Worm (Caenorhabditis elegans) whole organism, L4 larva: Measurements from ENCODE around the gene vdac-1.

Experiments used
- D1046.2 ChIP-seq: fragments of 200-800 bp; sonication (Bioruptor generic); IDR thresholded peaks from 2 replicates; pipeline ENCODE4 v1.3.6; 2022; ENCODE audit warnings: missing genetic modification characterization, missing compliant biosample characterization
- F10B5.3 ChIP-seq: sonication (generic microtip); optimal IDR thresholded peaks from 2 replicates; lab custom pipeline; 2016; ENCODE audit warnings: mild to moderate bottlenecking, missing genetic modification characterization, missing compliant biosample characterization
- F49E8.2 ChIP-seq: sonication (generic microtip); optimal IDR thresholded peaks from 2 replicates; lab custom pipeline; 2016; ENCODE audit warnings: missing compliant biosample characterization, mild to moderate bottlenecking, missing genetic modification characterization, borderline replicate concordance
- Y75B8A.6 ChIP-seq: fragments of 200-800 bp; sonication (Bioruptor generic); IDR thresholded peaks from 2 replicates; pipeline ENCODE4 v1.3.6; 2022; ENCODE audit warnings: missing genetic modification reagents, missing genetic modification characterization, missing compliant biosample characterization
- aly-2 ChIP-seq: sonication (generic microtip); optimal IDR thresholded peaks from 2 replicates; lab custom pipeline; 2018; ENCODE audit warnings: missing biosample characterization, missing genetic modification characterization
- ama-1 ChIP-seq: fragments of 150-350 bp; optimal IDR thresholded peaks from 2 replicates; lab custom pipeline; 2014; ENCODE audit warnings: inconsistent platforms, mixed read lengths
- attf-4 ChIP-seq: sonication (generic microtip); optimal IDR thresholded peaks from 3 replicates; lab custom pipeline; 2017; ENCODE audit warnings: missing biosample characterization, missing genetic modification characterization
- ceh-20 ChIP-seq: fragments of 200-800 bp; sonication (Bioruptor generic); IDR thresholded peaks from 2 replicates; pipeline ENCODE4 v1.3.6; 2022; ENCODE audit warnings: missing genetic modification reagents, missing genetic modification characterization, missing compliant biosample characterization
- ceh-28 ChIP-seq: fragments of 150-350 bp; optimal IDR thresholded peaks from 2 replicates; lab custom pipeline; 2014; ENCODE audit warnings: missing biosample characterization, missing genetic modification reagents, missing genetic modification characterization
- ceh-32 ChIP-seq: sonication (generic microtip); optimal IDR thresholded peaks from 2 replicates; lab custom pipeline; 2016; ENCODE audit warnings: mild to moderate bottlenecking, missing genetic modification characterization, missing compliant biosample characterization; ENCODE audit not compliant: poor library complexity
- ceh-62 ChIP-seq: sonication (generic microtip); optimal IDR thresholded peaks from 2 replicates; lab custom pipeline; 2017; ENCODE audit warnings: missing biosample characterization, missing genetic modification characterization
- ces-1 ChIP-seq: fragments of 150-350 bp; sonication (generic microtip); optimal IDR thresholded peaks from 4 replicates; lab custom pipeline; 2014; ENCODE audit warnings: missing biosample characterization, missing genetic modification reagents, missing genetic modification characterization
- ctbp-1 ChIP-seq: fragments of 200-800 bp; sonication (Bioruptor generic); IDR thresholded peaks from 2 replicates; pipeline ENCODE4 v1.3.6; 2022; ENCODE audit warnings: missing genetic modification reagents, missing genetic modification characterization, missing compliant biosample characterization
- daf-12 ChIP-seq: fragments of 150-350 bp; optimal IDR thresholded peaks from 2 replicates; lab custom pipeline; 2014; ENCODE audit warnings: missing biosample characterization, missing genetic modification reagents, missing genetic modification characterization
- daf-19 ChIP-seq: fragments of 200-800 bp; sonication (Bioruptor generic); conservative IDR thresholded peaks from 2 replicates; pipeline ENCODE4 v1.3.6; 2022; ENCODE audit warnings: missing genetic modification characterization, missing compliant biosample characterization
- daf-8 ChIP-seq: fragments of 200-800 bp; sonication (Bioruptor generic); IDR thresholded peaks from 2 replicates; pipeline ENCODE4 v1.3.6; 2022; ENCODE audit warnings: missing genetic modification characterization, missing compliant biosample characterization
- dmd-9 ChIP-seq: fragments of 200-800 bp; sonication (Bioruptor generic); IDR thresholded peaks from 2 replicates; pipeline ENCODE4 v1.3.6; 2022; ENCODE audit warnings: missing genetic modification reagents, missing genetic modification characterization, missing compliant biosample characterization
- dpl-1 ChIP-seq: fragments of 150-350 bp; optimal IDR thresholded peaks from 2 replicates; lab custom pipeline; 2014; ENCODE audit warnings: missing biosample characterization, missing genetic modification reagents, missing genetic modification characterization
- egl-27 ChIP-seq: sonication (generic microtip); optimal IDR thresholded peaks from 3 replicates; lab custom pipeline; 2017; ENCODE audit warnings: missing biosample characterization, missing genetic modification reagents, missing genetic modification characterization
- egl-43 ChIP-seq: fragments of 200-800 bp; sonication (Bioruptor generic); IDR thresholded peaks from 2 replicates; pipeline ENCODE4 v1.3.6; 2022; ENCODE audit warnings: missing genetic modification reagents, missing genetic modification characterization, missing compliant biosample characterization
- fos-1 ChIP-seq: fragments of 150-350 bp; optimal IDR thresholded peaks from 2 replicates; lab custom pipeline; 2014; ENCODE audit warnings: missing biosample characterization, missing genetic modification characterization
- hif-1 ChIP-seq, 2 experiments: sonication (generic microtip); optimal IDR thresholded peaks; 2 replicates each; lab custom pipeline; 2016 to 2017; ENCODE audit warnings: missing compliant biosample characterization in 2 of 2, missing genetic modification characterization in 2 of 2, missing genetic modification reagents in 2 of 2, missing genotype in 2 of 2, mild to moderate bottlenecking in 1 of 2
- hlh-30 ChIP-seq: sonication (generic microtip); optimal IDR thresholded peaks from 2 replicates; lab custom pipeline; 2017; ENCODE audit warnings: antibody characterized with exemption, mild to moderate bottlenecking, missing genetic modification characterization, missing compliant biosample characterization; ENCODE audit not compliant: insufficient read depth
- jun-1 ChIP-seq: fragments of 150-350 bp; optimal IDR thresholded peaks from 2 replicates; lab custom pipeline; 2014; ENCODE audit warnings: missing biosample characterization, missing genetic modification reagents, missing genetic modification characterization
- lim-7 ChIP-seq: fragments of 200-800 bp; sonication (Bioruptor generic); IDR thresholded peaks from 2 replicates; pipeline ENCODE4 v1.3.6; 2022; ENCODE audit warnings: missing genetic modification characterization, missing compliant biosample characterization
- lin-13 ChIP-seq: fragments of 150-350 bp; optimal IDR thresholded peaks from 2 replicates; lab custom pipeline; 2014; ENCODE audit warnings: missing biosample characterization, missing genetic modification reagents, missing genetic modification characterization
- lin-15B ChIP-seq: fragments of 150-350 bp; sonication (generic microtip); optimal IDR thresholded peaks from 3 replicates; lab custom pipeline; 2014; ENCODE audit warnings: missing biosample characterization, missing genetic modification characterization
- lin-29 ChIP-seq: fragments of 200-800 bp; sonication (Bioruptor generic); IDR thresholded peaks from 2 replicates; pipeline ENCODE4 v1.3.6; 2022; ENCODE audit warnings: missing genetic modification reagents, missing genetic modification characterization, missing compliant biosample characterization
- mdl-1 ChIP-seq, 2 experiments: fragments of 150-350 bp in 1 of 2; sonication (generic microtip) in 1 of 2; optimal IDR thresholded peaks; 2 replicates each; lab custom pipeline; 2014 to 2017; ENCODE audit warnings: missing biosample characterization in 2 of 2, missing genetic modification characterization in 2 of 2
- mdt-29 ChIP-seq: fragments of 200-800 bp; sonication (Bioruptor generic); IDR thresholded peaks from 2 replicates; pipeline ENCODE4 v1.3.6; 2022; ENCODE audit warnings: missing genetic modification reagents, missing genetic modification characterization, missing compliant biosample characterization
- nhr-102 ChIP-seq: sonication (generic microtip); optimal IDR thresholded peaks from 2 replicates; lab custom pipeline; 2016; ENCODE audit warnings: mild to moderate bottlenecking, missing genetic modification characterization, moderate library complexity, missing compliant biosample characterization
- nhr-11 ChIP-seq: fragments of 150-350 bp; optimal IDR thresholded peaks from 2 replicates; lab custom pipeline; 2014; ENCODE audit warnings: missing biosample characterization, missing genetic modification characterization
- nhr-42 ChIP-seq: fragments of 200-800 bp; sonication (Bioruptor generic); IDR thresholded peaks from 2 replicates; pipeline ENCODE4 v1.3.6; 2022; ENCODE audit warnings: missing genetic modification characterization, missing compliant biosample characterization
- nhr-6 ChIP-seq: fragments of 150-350 bp; optimal IDR thresholded peaks from 2 replicates; lab custom pipeline; 2014; ENCODE audit warnings: missing biosample characterization, missing genetic modification characterization
- nhr-77 ChIP-seq: fragments of 150-350 bp; optimal IDR thresholded peaks from 2 replicates; lab custom pipeline; 2014; ENCODE audit warnings: missing biosample characterization, missing genetic modification characterization
- pha-4 ChIP-seq, 2 experiments: fragments of 150-350 bp in 1 of 2; fragments of 200-800 bp in 1 of 2; sonication (Bioruptor generic) in 1 of 2; IDR thresholded peaks in 1 of 2; optimal IDR thresholded peaks in 1 of 2; 2 replicates each; pipeline versions ENCODE4 v1.3.6 to Lab custom; 2014 to 2022; ENCODE audit warnings: missing genetic modification characterization in 2 of 2, missing genetic modification reagents in 2 of 2, missing biosample characterization in 1 of 2, missing compliant biosample characterization in 1 of 2
- php-3 ChIP-seq: fragments of 200-800 bp; sonication (Bioruptor generic); IDR thresholded peaks from 2 replicates; pipeline ENCODE4 v1.3.6; 2022; ENCODE audit warnings: missing genetic modification reagents, missing genetic modification characterization, missing compliant biosample characterization
- rbr-2 ChIP-seq: sonication (generic microtip); optimal IDR thresholded peaks from 2 replicates; lab custom pipeline; 2016; ENCODE audit warnings: missing genotype, missing genetic modification characterization, missing compliant biosample characterization
- set-16 ChIP-seq: fragments of 200-800 bp; sonication (Bioruptor generic); IDR thresholded peaks from 2 replicates; pipeline ENCODE4 v1.3.6; 2022; ENCODE audit warnings: missing genetic modification reagents, missing genetic modification characterization, missing compliant biosample characterization
- skn-1 ChIP-seq: fragments of 150-350 bp; optimal IDR thresholded peaks from 2 replicates; lab custom pipeline; 2014; ENCODE audit warnings: missing biosample characterization, missing genetic modification characterization
- snpc-1.2 ChIP-seq: fragments of 200-800 bp; sonication (Bioruptor generic); IDR thresholded peaks from 2 replicates; pipeline ENCODE4 v1.3.6; 2022; ENCODE audit warnings: missing genetic modification reagents, missing genetic modification characterization, missing compliant biosample characterization
- snpc-4 ChIP-seq: fragments of 150-350 bp; optimal IDR thresholded peaks from 2 replicates; lab custom pipeline; 2014; ENCODE audit warnings: missing biosample characterization, missing genetic modification characterization
- tag-97 ChIP-seq: fragments of 200-800 bp; sonication (Bioruptor generic); IDR thresholded peaks from 2 replicates; pipeline ENCODE4 v1.3.6; 2022; ENCODE audit warnings: missing genetic modification characterization, missing compliant biosample characterization
- tra-1 ChIP-seq: fragments of 200-800 bp; sonication (Bioruptor generic); IDR thresholded peaks from 2 replicates; pipeline ENCODE4 v1.3.6; 2022; ENCODE audit warnings: missing genetic modification reagents, missing genetic modification characterization, missing compliant biosample characterization
- unc-130 ChIP-seq: sonication (generic microtip); optimal IDR thresholded peaks from 2 replicates; lab custom pipeline; 2016; ENCODE audit warnings: missing genetic modification reagents, missing genetic modification characterization, missing compliant biosample characterization
- unc-39 ChIP-seq: sonication (generic microtip); optimal IDR thresholded peaks from 2 replicates; lab custom pipeline; 2017; ENCODE audit warnings: missing biosample characterization, missing genetic modification characterization
- unc-62 ChIP-seq, 3 experiments: fragments of 150-350 bp in 1 of 3; sonication (generic microtip); optimal IDR thresholded peaks in 2 of 3; peaks in 1 of 3; 1 replicate in 1 of 3; 2 replicates in 2 of 3; lab custom pipeline; 2014 to 2017; ENCODE audit warnings: missing biosample characterization in 3 of 3, missing genetic modification characterization in 3 of 3, missing genetic modification reagents in 3 of 3, missing genotype in 1 of 3
- zag-1 ChIP-seq: fragments of 150-350 bp; optimal IDR thresholded peaks from 2 replicates; lab custom pipeline; 2014; ENCODE audit warnings: missing biosample characterization, missing genetic modification characterization
- zip-11 ChIP-seq: fragments of 200-800 bp; sonication (Bioruptor generic); IDR thresholded peaks from 2 replicates; pipeline ENCODE4 v1.3.6; 2022; ENCODE audit warnings: missing genetic modification characterization, missing compliant biosample characterization
- ztf-11 ChIP-seq: fragments of 150-350 bp; optimal IDR thresholded peaks from 2 replicates; lab custom pipeline; 2014; ENCODE audit warnings: missing biosample characterization, missing genetic modification characterization

The vdac-1 gene

DNA sequence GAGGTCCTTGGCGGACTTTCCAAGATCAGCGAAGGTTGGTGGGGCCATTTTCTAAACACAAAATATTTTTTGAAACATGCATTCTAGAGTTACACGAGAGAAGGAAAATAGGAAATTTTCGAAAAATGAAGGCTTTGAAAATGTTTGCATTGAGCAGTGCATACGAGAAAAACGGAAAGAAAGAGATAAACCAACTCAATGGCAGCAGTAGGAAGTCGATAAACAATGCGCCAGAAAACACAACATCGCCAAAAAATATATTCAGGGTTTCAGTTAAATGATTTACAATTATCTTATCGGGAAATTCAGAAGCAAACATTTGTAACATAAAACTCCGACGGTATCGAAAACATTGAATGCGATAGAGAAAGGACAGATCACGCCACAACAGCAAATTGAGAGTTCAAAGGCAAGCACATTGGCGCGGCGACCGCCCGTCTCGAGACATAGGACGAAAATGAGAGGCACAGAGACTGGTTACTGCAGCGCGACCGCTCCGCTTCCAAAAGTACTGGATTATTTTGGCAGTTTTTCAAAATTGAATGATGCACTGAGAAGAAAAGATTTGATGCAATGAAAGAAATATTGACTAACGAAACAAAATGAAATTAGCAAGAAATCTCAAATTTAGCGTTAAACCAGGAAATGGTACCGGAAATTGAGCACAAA, at the start of gene vdac-1, which contains the start of gene R05G6.5:
Gene vdac-1, minus strand, starts transcription at position 51 of the 669 bp plus-strand sequence.
Gene R05G6.5, plus strand, starts transcription at position 527 of the 669 bp plus-strand sequence.
- TF ChIP-seq lin-13 (GFP tag; lab: Kevin White, UChicago) (peak; percentile 72), pha-4 (GFP tag; IDR thresholded peaks at IDR 0.05; lab: Robert Waterston, UW) (peak; percentile 77), pha-4 (tag; optimal IDR thresholded peaks at IDR 0.05; lab: Kevin White, UChicago) (peak; percentile 38), ceh-20 (GFP tag; lab: Robert Waterston, UW) (peak; percentile 84), F49E8.2 (tag; lab: Kevin White, UChicago) (no peak), daf-19 (GFP tag; lab: Robert Waterston, UW) (no peak), zip-11 (GFP tag; lab: Robert Waterston, UW) (no peak), ceh-28 (tag; lab: Kevin White, UChicago) (no peak), ceh-62 (tag; lab: Kevin White, UChicago) (no peak), unc-62 (GFP tag; optimal IDR thresholded peaks at IDR 0.05 in 1 of 2; lab: Kevin White, UChicago) (no peak), unc-62 (tag; optimal IDR thresholded peaks at IDR 0.05; lab: Kevin White, UChicago) (no peak), D1046.2 (GFP tag; lab: Robert Waterston, UW) (no peak), hif-1 (tag; optimal IDR thresholded peaks at IDR 0.05; lab: Kevin White, UChicago) (peak; percentile 3 to 63), ceh-32 (tag; lab: Kevin White, UChicago) (no peak), snpc-1.2 (GFP tag; lab: Robert Waterston, UW) (no peak), lim-7 (peak; percentile 13; the same call in 1 of the 2 replicates), hlh-30 (tag; lab: Kevin White, UChicago) (peak; percentile 92), Y75B8A.6 (GFP tag; lab: Robert Waterston, UW) (0 out of 2 replicates have a peak, but pooled peaks have one; percentile 18), unc-39 (tag; lab: Kevin White, UChicago) (no peak), egl-27 (no peak), skn-1 (tag; lab: Kevin White, UChicago) (no peak), ces-1 (no peak), dmd-9 (GFP tag; lab: Robert Waterston, UW) (no peak), attf-4 (tag; lab: Kevin White, UChicago) (no peak), egl-43 (no peak), daf-8 (GFP tag; lab: Robert Waterston, UW) (no peak), jun-1 (tag; lab: Kevin White, UChicago) (no peak), aly-2 (tag; lab: Kevin White, UChicago) (no peak), fos-1 (tag; lab: Kevin White, UChicago) (no peak), set-16 (GFP tag; lab: Robert Waterston, UW) (no peak), dpl-1 (GFP tag; lab: Kevin White, UChicago) (peak; percentile 89), nhr-102 (tag; lab: Kevin White, UChicago) (peak; percentile 60), nhr-42 (GFP tag; lab: Robert Waterston, UW) (peak; percentile 71; the same call in 1 of the 2 replicates), tra-1 (GFP tag; lab: Robert Waterston, UW) (0 out of 2 replicates have a peak, but pooled peaks have one; percentile 49), nhr-77 (tag; lab: Kevin White, UChicago) (peak; percentile 90), unc-130 (GFP tag; lab: Kevin White, UChicago) (no peak), nhr-6 (tag; lab: Kevin White, UChicago) (peak; percentile 89), F10B5.3 (tag; lab: Kevin White, UChicago) (no peak), ztf-11 (tag; lab: Kevin White, UChicago) (no peak), rbr-2 (tag; lab: Kevin White, UChicago) (peak; percentile 72), lin-15B (tag; lab: Kevin White, UChicago) (no peak), mdl-1 (tag; optimal IDR thresholded peaks at IDR 0.05; lab: Kevin White, UChicago) (peak in 1 of 2 experiments; percentile 78), tag-97 (no peak), lin-29 (GFP tag; lab: Robert Waterston, UW) (0 out of 2 replicates have a peak, but pooled peaks have one; percentile 22), zag-1 (tag; lab: Kevin White, UChicago) (no peak), php-3 (GFP tag; lab: Robert Waterston, UW) (peak; percentile 74; the same call in 1 of the 2 replicates), ctbp-1 (GFP tag; lab: Robert Waterston, UW) (peak; percentile 63; the same call in 1 of the 2 replicates), nhr-11 (tag; lab: Kevin White, UChicago) (peak; percentile 75), mdt-29 (GFP tag; lab: Robert Waterston, UW) (no peak), ama-1 (lab: Kevin White, UChicago) (peak; percentile 24), daf-12 (no peak), snpc-4 (tag; lab: Kevin White, UChicago) (no peak)
